Fruit fly (Drosophila melanogaster) whole organism, embryonic: ENCODE measurements around the gene CG15740.

Experiments
- Awh ChIP-seq: fragments of 200-800 bp; sonication (Bioruptor generic); IDR thresholded peaks from 2 replicates; pipeline ENCODE4, ENCODE4 v1.3.6; 2022; ENCODE audit warnings: missing biosample characterization, missing genetic modification characterization
- CG10462 ChIP-seq: fragments of 200-800 bp; sonication (Bioruptor generic); optimal IDR thresholded peaks from 2 replicates; lab custom pipeline; 2016; ENCODE audit warnings: missing biosample characterization, missing genetic modification characterization
- CG11085 ChIP-seq: fragments of 200-800 bp; sonication (Bioruptor generic); IDR thresholded peaks from 2 replicates; pipeline ENCODE4 v1.3.6; 2022; ENCODE audit warnings: missing biosample characterization, missing genetic modification characterization
- CG13424 ChIP-seq: fragments of 200-800 bp; sonication (Bioruptor generic); optimal IDR thresholded peaks from 2 replicates; lab custom pipeline; 2019; ENCODE audit warnings: missing biosample characterization, mild to moderate bottlenecking, missing genetic modification characterization, moderate library complexity
- CG14667 ChIP-seq: fragments of 200-800 bp; sonication (Bioruptor generic); IDR thresholded peaks from 2 replicates; pipeline ENCODE4 v1.3.6; 2022; ENCODE audit warnings: missing biosample characterization, missing genetic modification characterization
- CG15514 ChIP-seq: fragments of 200-800 bp; sonication (Bioruptor generic); optimal IDR thresholded peaks from 3 replicates; lab custom pipeline; 2017; ENCODE audit warnings: missing biosample characterization, missing genetic modification characterization, mild to moderate bottlenecking, moderate library complexity, missing genetic modification reagents
- CG1602 ChIP-seq: fragments of 200-800 bp; sonication (Bioruptor generic); optimal IDR thresholded peaks from 3 replicates; lab custom pipeline; 2016; ENCODE audit warnings: missing biosample characterization, missing genetic modification characterization
- CG1647 ChIP-seq: fragments of 200-800 bp; sonication (Bioruptor generic); optimal IDR thresholded peaks from 3 replicates; lab custom pipeline; 2016; ENCODE audit warnings: missing biosample characterization, missing genetic modification characterization
- CG17568 ChIP-seq: fragments of 200-800 bp; sonication (Bioruptor generic); optimal IDR thresholded peaks from 2 replicates; lab custom pipeline; 2018; ENCODE audit warnings: missing biosample characterization, mild to moderate bottlenecking, missing genetic modification characterization, moderate library complexity
- CG17612 ChIP-seq: fragments of 200-800 bp; sonication (Bioruptor generic); IDR thresholded peaks from 2 replicates; pipeline ENCODE4 v1.3.6; 2022; ENCODE audit warnings: missing biosample characterization, missing genetic modification characterization
- CG2678 ChIP-seq: fragments of 200-800 bp; sonication (Bioruptor generic); optimal IDR thresholded peaks from 3 replicates; lab custom pipeline; 2019; ENCODE audit warnings: missing biosample characterization, mild to moderate bottlenecking, missing genetic modification characterization, moderate library complexity
- CG32767 ChIP-seq: fragments of 200-800 bp; sonication (Bioruptor generic); IDR thresholded peaks from 2 replicates; pipeline ENCODE4 v1.3.6; 2022; ENCODE audit warnings: missing biosample characterization, missing genetic modification characterization
- CG3726 ChIP-seq: fragments of 200-800 bp; sonication (Bioruptor generic); IDR thresholded peaks from 3 replicates; pipeline ENCODE4, ENCODE4 v1.3.6; 2022; ENCODE audit warnings: missing biosample characterization, missing genetic modification characterization
- CG42726 ChIP-seq: fragments of 200-800 bp; sonication (Bioruptor generic); IDR thresholded peaks from 2 replicates; pipeline ENCODE4 v1.3.6; 2022; ENCODE audit warnings: missing biosample characterization, missing genetic modification characterization; ENCODE audit not compliant: partially characterized antibody
- CG4707 ChIP-seq: fragments of 200-800 bp; sonication (Bioruptor generic); optimal IDR thresholded peaks from 2 replicates; lab custom pipeline; 2018; ENCODE audit warnings: missing biosample characterization, mild to moderate bottlenecking, missing genetic modification characterization, moderate library complexity
- CG9817 ChIP-seq: fragments of 200-800 bp; sonication (Bioruptor generic); optimal IDR thresholded peaks from 2 replicates; lab custom pipeline; 2018; ENCODE audit warnings: missing biosample characterization, mild to moderate bottlenecking, missing genetic modification characterization, moderate library complexity
- CHES-1-like ChIP-seq: fragments of 200-800 bp; sonication (Bioruptor generic); optimal IDR thresholded peaks from 2 replicates; lab custom pipeline; 2016; ENCODE audit warnings: missing biosample characterization, missing genetic modification characterization
- Camta ChIP-seq: fragments of 200-800 bp; sonication (Bioruptor generic); optimal IDR thresholded peaks from 2 replicates; lab custom pipeline; 2016; ENCODE audit warnings: missing biosample characterization, missing genetic modification characterization
- CkIIα-i1 ChIP-seq: fragments of 200-800 bp; sonication (Bioruptor generic); IDR thresholded peaks from 2 replicates; pipeline ENCODE4 v1.3.6; 2022; ENCODE audit warnings: missing biosample characterization, missing genetic modification characterization
- Dad ChIP-seq: fragments of 200-800 bp; sonication (Bioruptor generic); optimal IDR thresholded peaks from 3 replicates; lab custom pipeline; 2016; ENCODE audit warnings: missing biosample characterization, missing genetic modification characterization
- Dbx ChIP-seq: fragments of 200-800 bp; sonication (Bioruptor generic); IDR thresholded peaks from 3 replicates; pipeline ENCODE4 v1.3.6; 2022; ENCODE audit warnings: missing biosample characterization, missing genetic modification characterization
- Dfd ChIP-seq, 2 experiments: fragments of >200 bp; optimal IDR thresholded peaks; 2 replicates each; lab custom pipeline; 2017; ENCODE audit warnings: missing biosample characterization in 2 of 2, missing genetic modification characterization in 2 of 2
- Gug ChIP-seq: fragments of 200-800 bp; sonication (Bioruptor generic); IDR thresholded peaks from 4 replicates; pipeline ENCODE4 v1.3.6; 2022; ENCODE audit warnings: missing biosample characterization, missing genetic modification characterization
- Hand ChIP-seq: fragments of 200-800 bp; sonication (Bioruptor generic); optimal IDR thresholded peaks from 2 replicates; lab custom pipeline; 2017; ENCODE audit warnings: mild to moderate bottlenecking, missing biosample characterization, missing genetic modification reagents, missing genetic modification characterization
- Hey ChIP-seq: fragments of 200-800 bp; sonication (Bioruptor generic); optimal IDR thresholded peaks from 3 replicates; lab custom pipeline; 2018; ENCODE audit warnings: missing biosample characterization, mild to moderate bottlenecking, missing genetic modification characterization
- Hr78 ChIP-seq, 2 experiments: fragments of 200-800 bp in 1 of 2; fragments of >200 bp in 1 of 2; sonication (Bioruptor generic) in 1 of 2; optimal IDR thresholded peaks; 2 replicates each; lab custom pipeline; 2017 to 2019; ENCODE audit warnings: missing biosample characterization in 2 of 2, missing genetic modification characterization in 2 of 2, mild to moderate bottlenecking in 1 of 2, moderate library complexity in 1 of 2
- Max ChIP-seq: fragments of 200-800 bp; sonication (Bioruptor generic); optimal IDR thresholded peaks from 2 replicates; lab custom pipeline; 2016; ENCODE audit warnings: missing biosample characterization, mild to moderate bottlenecking, missing genetic modification characterization
- Myb ChIP-seq: fragments of 200-800 bp; sonication (Bioruptor generic); optimal IDR thresholded peaks from 2 replicates; lab custom pipeline; 2016; ENCODE audit warnings: missing biosample characterization, missing genetic modification characterization
- Ptx1 ChIP-seq: fragments of 200-800 bp; sonication (Bioruptor generic); IDR thresholded peaks from 2 replicates; pipeline ENCODE4 v1.3.6; 2022; ENCODE audit warnings: missing biosample characterization, missing genetic modification characterization
- Taf1 ChIP-seq: fragments of 200-800 bp; sonication (Bioruptor generic); IDR thresholded peaks from 2 replicates; pipeline ENCODE4 v1.3.6; 2022; ENCODE audit warnings: missing biosample characterization, missing genetic modification characterization
- Vsx1 ChIP-seq: fragments of 200-800 bp; sonication (Bioruptor generic); optimal IDR thresholded peaks from 2 replicates; lab custom pipeline; 2017; ENCODE audit warnings: missing biosample characterization, mild to moderate bottlenecking, missing genetic modification characterization, missing genetic modification reagents
- Xrp1 ChIP-seq: fragments of 200-800 bp; sonication (Bioruptor generic); IDR thresholded peaks from 2 replicates; pipeline ENCODE4 v1.3.6; 2022; ENCODE audit warnings: missing biosample characterization, missing genetic modification characterization
- ap ChIP-seq: fragments of 200-800 bp; sonication (Bioruptor generic); IDR thresholded peaks from 2 replicates; pipeline ENCODE4 v1.3.6; 2022; ENCODE audit warnings: missing biosample characterization, missing genetic modification characterization
- bab2 ChIP-seq: fragments of 200-800 bp; sonication (Bioruptor generic); optimal IDR thresholded peaks from 2 replicates; lab custom pipeline; 2016; ENCODE audit warnings: missing biosample characterization, missing genetic modification characterization
- cato ChIP-seq: fragments of 200-800 bp; sonication (Bioruptor generic); optimal IDR thresholded peaks from 2 replicates; lab custom pipeline; 2016; ENCODE audit warnings: missing biosample characterization, missing genetic modification characterization, borderline replicate concordance
- crc ChIP-seq: fragments of 200-800 bp; sonication (Bioruptor generic); optimal IDR thresholded peaks from 2 replicates; lab custom pipeline; 2016; ENCODE audit warnings: missing biosample characterization, missing genetic modification characterization
- crol ChIP-seq: fragments of 200-800 bp; sonication (Bioruptor generic); IDR thresholded peaks from 2 replicates; pipeline ENCODE4 v1.3.6; 2022; ENCODE audit warnings: missing biosample characterization, missing genetic modification characterization
- dati ChIP-seq: fragments of 200-800 bp; sonication (Bioruptor generic); IDR thresholded peaks from 2 replicates; pipeline ENCODE4 v1.3.6; 2022; ENCODE audit warnings: missing biosample characterization, missing genetic modification characterization
- exex ChIP-seq: fragments of 200-800 bp; sonication (Bioruptor generic); optimal IDR thresholded peaks from 4 replicates; lab custom pipeline; 2018; ENCODE audit warnings: missing biosample characterization, mild to moderate bottlenecking, missing genetic modification characterization, moderate library complexity
- fd102C ChIP-seq: fragments of 200-800 bp; sonication (Bioruptor generic); optimal IDR thresholded peaks from 2 replicates; lab custom pipeline; 2018; ENCODE audit warnings: missing biosample characterization, mild to moderate bottlenecking, missing genetic modification characterization, moderate library complexity
- gce ChIP-seq: fragments of 200-800 bp; sonication (Bioruptor generic); IDR thresholded peaks from 3 replicates; pipeline ENCODE4 v1.3.6; 2022; ENCODE audit warnings: missing biosample characterization, missing genetic modification characterization
- kah ChIP-seq: fragments of 200-800 bp; sonication (Bioruptor generic); optimal IDR thresholded peaks from 2 replicates; lab custom pipeline; 2018; ENCODE audit warnings: missing biosample characterization, mild to moderate bottlenecking, missing genetic modification characterization
- ken ChIP-seq: fragments of 200-800 bp; sonication (Bioruptor generic); IDR thresholded peaks from 3 replicates; pipeline ENCODE4 v1.3.6; 2022; ENCODE audit warnings: missing biosample characterization, missing genetic modification characterization
- lola ChIP-seq, 3 experiments: fragments of >200 bp in 2 of 3; fragments of 200-800 bp in 1 of 3; sonication (Bioruptor generic) in 1 of 3; optimal IDR thresholded peaks; 2 replicates each; lab custom pipeline; 2017 to 2019; ENCODE audit warnings: missing biosample characterization in 3 of 3, missing genetic modification characterization in 3 of 3, mild to moderate bottlenecking in 1 of 3, moderate library complexity in 1 of 3
- pan ChIP-seq, 4 experiments: fragments of >200 bp in 3 of 4; fragments of 200-800 bp in 1 of 4; sonication (Bioruptor generic) in 1 of 4; optimal IDR thresholded peaks in 3 of 4; IDR thresholded peaks in 1 of 4; 2 replicates each; pipeline versions ENCODE4 v1.3.6 to Lab custom; 2017 to 2022; ENCODE audit warnings: missing biosample characterization in 2 of 4, missing genetic modification characterization in 2 of 4, mixed read lengths in 1 of 4
- peb ChIP-seq: fragments of 200-800 bp; sonication (Bioruptor generic); IDR thresholded peaks from 2 replicates; pipeline ENCODE4 v1.3.6; 2022; ENCODE audit warnings: missing biosample characterization, missing genetic modification characterization
- pnt ChIP-seq: fragments of 200-800 bp; sonication (Bioruptor generic); optimal IDR thresholded peaks from 3 replicates; lab custom pipeline; 2016; ENCODE audit warnings: missing biosample characterization, missing genetic modification characterization
- row ChIP-seq: fragments of 200-800 bp; sonication (Bioruptor generic); IDR thresholded peaks from 3 replicates; pipeline ENCODE4 v1.3.6; 2022; ENCODE audit warnings: missing biosample characterization, missing genetic modification characterization
- run ChIP-seq: fragments of 200-800 bp; sonication (Bioruptor generic); optimal IDR thresholded peaks from 3 replicates; lab custom pipeline; 2018; ENCODE audit warnings: missing biosample characterization, mild to moderate bottlenecking, missing genetic modification characterization
- sisA ChIP-seq: fragments of 200-800 bp; sonication (Bioruptor generic); IDR thresholded peaks from 2 replicates; pipeline ENCODE4 v1.3.6; 2022; ENCODE audit warnings: missing biosample characterization, missing genetic modification characterization
- ttk ChIP-seq: fragments of 200-800 bp; sonication (Bioruptor generic); IDR thresholded peaks from 2 replicates; pipeline ENCODE4 v2.1.2; 2022; ENCODE audit warnings: missing biosample characterization, missing genetic modification characterization
- usp ChIP-seq: fragments of >200 bp; optimal IDR thresholded peaks from 2 replicates; lab custom pipeline; 2017; ENCODE audit warnings: missing biosample characterization, missing genetic modification characterization

CG15740 gene

dm6 chrX:11868866-11869265, 23.0 kb upstream of the CG15740 start, which contains the start of the genes Nrd1 and CG1847 (continued):
- TF ChIP-seq cato (GFP tag; lab: Kevin White, UChicago): no peak
- no peak for TF ChIP-seq Ptx1
- no peak for TF ChIP-seq CkIIα-i1 (GFP tag; lab: Robert Waterston, UW)
- no peak for TF ChIP-seq Max (GFP tag; lab: Kevin White, UChicago)
- no peak for TF ChIP-seq pan (optimal IDR thresholded peaks at IDR 0.05; lab: Kevin White, UChicago)
- no peak for TF ChIP-seq pan (GFP tag; optimal IDR thresholded peaks at IDR 0.05 in 1 of 2, IDR thresholded peaks at IDR 0.05 in 1 of 2)
- TF ChIP-seq Taf1: no peak
- TF ChIP-seq CG32767 (GFP tag; lab: Robert Waterston, UW): no peak
- no peak for TF ChIP-seq CG4707 (GFP tag; lab: Kevin White, UChicago)
- TF ChIP-seq CG1647 (GFP tag; lab: Kevin White, UChicago): no peak
- TF ChIP-seq ken (GFP tag; lab: Robert Waterston, UW): no peak
- TF ChIP-seq pnt (GFP tag; lab: Kevin White, UChicago): no peak
- no peak for TF ChIP-seq Xrp1 (GFP tag; lab: Robert Waterston, UW)
- TF ChIP-seq bab2 (GFP tag; lab: Kevin White, UChicago): no peak
- no peak for TF ChIP-seq CHES-1-like (GFP tag; lab: Kevin White, UChicago)
- TF ChIP-seq Hand (GFP tag; lab: Kevin White, UChicago): no peak
- TF ChIP-seq lola (GFP tag; optimal IDR thresholded peaks at IDR 0.05; lab: Kevin White, UChicago): no peak
- TF ChIP-seq CG3726 (GFP tag; lab: Robert Waterston, UW): no peak
- TF ChIP-seq CG9817: no peak
- TF ChIP-seq CG2678 (tag; lab: Kevin White, UChicago): no peak
- no peak for TF ChIP-seq gce (GFP tag; lab: Robert Waterston, UW)
- TF ChIP-seq CG1602: no peak
- no peak for TF ChIP-seq ttk (GFP tag; lab: Robert Waterston, UW)
- no peak for TF ChIP-seq fd102C (GFP tag; lab: Kevin White, UChicago)
- no peak for TF ChIP-seq CG11085 (GFP tag; lab: Robert Waterston, UW)
- TF ChIP-seq CG14667 (GFP tag; lab: Robert Waterston, UW): no peak
- no peak for TF ChIP-seq sisA (GFP tag; lab: Robert Waterston, UW)
- no peak for TF ChIP-seq kah
- no peak for TF ChIP-seq Dad
- no peak for TF ChIP-seq Dbx (GFP tag; lab: Robert Waterston, UW)
- TF ChIP-seq usp: no peak
- no peak for TF ChIP-seq dati (GFP tag; lab: Robert Waterston, UW)
- TF ChIP-seq peb: no peak
- TF ChIP-seq CG15514 (GFP tag; lab: Kevin White, UChicago): no peak
- no peak for TF ChIP-seq Dfd (GFP tag; optimal IDR thresholded peaks at IDR 0.05; lab: Kevin White, UChicago)
- TF ChIP-seq Vsx1 (GFP tag; lab: Kevin White, UChicago): no peak
- TF ChIP-seq crc: no peak
- no peak for TF ChIP-seq Hey
- no peak for TF ChIP-seq CG42726
- no peak for TF ChIP-seq CG10462 (GFP tag; lab: Kevin White, UChicago)
- no peak for TF ChIP-seq CG17568 (GFP tag; lab: Kevin White, UChicago)
- no peak for TF ChIP-seq CG13424
- TF ChIP-seq CG17612 (GFP tag; lab: Robert Waterston, UW): no peak
- peak; percentile 66 for TF ChIP-seq Myb (GFP tag; lab: Kevin White, UChicago)
- no peak for TF ChIP-seq exex (tag; lab: Kevin White, UChicago)
- 0 out of 3 replicates have a peak, but pooled peaks have one; percentile 17 for TF ChIP-seq row (GFP tag; lab: Robert Waterston, UW)
- no peak for TF ChIP-seq crol (GFP tag; lab: Robert Waterston, UW)
- no peak for TF ChIP-seq Awh (GFP tag; lab: Robert Waterston, UW)
- no peak for TF ChIP-seq ap (GFP tag; lab: Robert Waterston, UW)
- TF ChIP-seq Camta (GFP tag; lab: Kevin White, UChicago): no peak
- TF ChIP-seq run (tag; lab: Kevin White, UChicago): no peak
- no peak for TF ChIP-seq Hr78 (GFP tag; optimal IDR thresholded peaks at IDR 0.05; lab: Kevin White, UChicago)
- no peak for TF ChIP-seq Gug (GFP tag; lab: Robert Waterston, UW)
